Fruit fly (Drosophila melanogaster) whole organism, adult: ENCODE data around the gene RecQ5.

Experiments
- CG11617 ChIP-seq: fragments of 200-800 bp; sonication (Bioruptor generic); optimal IDR thresholded peaks from 2 replicates; lab custom pipeline; 2017; ENCODE audit warnings: mild to moderate bottlenecking, missing biosample characterization, missing genetic modification reagents, missing genetic modification characterization
- CG14711 ChIP-seq: fragments of 200-800 bp; sonication (Bioruptor generic); optimal IDR thresholded peaks from 2 replicates; lab custom pipeline; 2018; ENCODE audit warnings: missing biosample characterization, mild to moderate bottlenecking, missing genetic modification characterization, moderate library complexity
- CG1620 ChIP-seq: fragments of 200-800 bp; sonication (Bioruptor generic); optimal IDR thresholded peaks from 2 replicates; lab custom pipeline; 2016; ENCODE audit warnings: missing biosample characterization, missing genetic modification characterization
- CG7045 ChIP-seq: fragments of 200-800 bp; sonication (Bioruptor generic); optimal IDR thresholded peaks from 2 replicates; lab custom pipeline; 2017; ENCODE audit warnings: missing biosample characterization, mild to moderate bottlenecking, missing genetic modification characterization
- Mnt ChIP-seq: fragments of 200-800 bp; sonication (Bioruptor generic); optimal IDR thresholded peaks from 2 replicates; lab custom pipeline; 2016; ENCODE audit warnings: missing biosample characterization, mild to moderate bottlenecking, missing genetic modification characterization
- bab1 ChIP-seq: fragments of 200-800 bp; sonication (Bioruptor generic); optimal IDR thresholded peaks from 3 replicates; lab custom pipeline; 2019; ENCODE audit warnings: missing biosample characterization, mild to moderate bottlenecking, missing genetic modification characterization, moderate library complexity
- cic ChIP-seq: fragments of 200-800 bp; sonication (Bioruptor generic); optimal IDR thresholded peaks from 2 replicates; lab custom pipeline; 2017; ENCODE audit warnings: missing biosample characterization, mild to moderate bottlenecking, missing genetic modification characterization, moderate library complexity
- cnc ChIP-seq, 2 experiments: fragments of >200 bp; optimal IDR thresholded peaks; 2 replicates each; lab custom pipeline; 2017
- kay ChIP-seq: fragments of 200-800 bp; sonication (Bioruptor generic); peaks from one replicate; lab custom pipeline; 2016; ENCODE audit warnings: missing biosample characterization, missing genetic modification characterization, borderline replicate concordance
- pad ChIP-seq: fragments of 200-800 bp; sonication (Bioruptor generic); optimal IDR thresholded peaks from 3 replicates; lab custom pipeline; 2017; ENCODE audit warnings: missing biosample characterization, missing genetic modification characterization, mild to moderate bottlenecking, moderate library complexity, missing genetic modification reagents
- tj ChIP-seq: fragments of 200-800 bp; sonication (Bioruptor generic); optimal IDR thresholded peaks from 3 replicates; lab custom pipeline; 2017; ENCODE audit warnings: missing biosample characterization, mild to moderate bottlenecking, missing genetic modification characterization, moderate library complexity

DNA sequence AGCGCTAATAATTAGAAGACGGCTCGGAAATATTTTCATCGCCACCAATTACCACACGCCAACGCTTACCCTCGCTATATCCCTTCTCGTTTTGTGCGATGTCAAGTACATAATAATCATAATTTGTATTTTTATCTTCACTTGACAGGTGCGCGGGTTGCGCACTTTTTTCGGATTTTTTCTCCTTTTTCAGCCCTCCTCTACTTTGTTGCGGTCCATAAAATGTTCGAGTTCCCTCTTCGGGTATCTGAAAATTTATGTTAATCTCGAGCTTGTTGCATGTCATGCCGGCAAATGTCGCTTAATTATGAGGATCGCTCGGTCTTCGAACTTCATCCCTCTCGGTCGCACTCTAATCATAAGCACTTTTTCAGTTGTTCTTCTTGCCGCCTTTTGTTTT, 13.2 kb upstream of the RecQ5 start:
- no peak for TF ChIP-seq CG11617
- TF ChIP-seq Mnt (GFP tag; lab: Kevin White, UChicago): no peak
- TF ChIP-seq cic (GFP tag; lab: Kevin White, UChicago): no peak
- TF ChIP-seq bab1 (GFP tag; lab: Kevin White, UChicago): no peak
- TF ChIP-seq tj (GFP tag; lab: Kevin White, UChicago): no peak
- no peak for TF ChIP-seq CG1620 (GFP tag; lab: Kevin White, UChicago)
- TF ChIP-seq cnc (optimal IDR thresholded peaks at IDR 0.05; lab: Kevin White, UChicago): no peak
- no peak for TF ChIP-seq pad (GFP tag; lab: Kevin White, UChicago)
- TF ChIP-seq kay: no peak
- no peak for TF ChIP-seq CG7045 (GFP tag; lab: Kevin White, UChicago)
- TF ChIP-seq CG14711: no peak
